Worm (Caenorhabditis elegans): ENCODE data around the gene cest-1.2.

DNA sequence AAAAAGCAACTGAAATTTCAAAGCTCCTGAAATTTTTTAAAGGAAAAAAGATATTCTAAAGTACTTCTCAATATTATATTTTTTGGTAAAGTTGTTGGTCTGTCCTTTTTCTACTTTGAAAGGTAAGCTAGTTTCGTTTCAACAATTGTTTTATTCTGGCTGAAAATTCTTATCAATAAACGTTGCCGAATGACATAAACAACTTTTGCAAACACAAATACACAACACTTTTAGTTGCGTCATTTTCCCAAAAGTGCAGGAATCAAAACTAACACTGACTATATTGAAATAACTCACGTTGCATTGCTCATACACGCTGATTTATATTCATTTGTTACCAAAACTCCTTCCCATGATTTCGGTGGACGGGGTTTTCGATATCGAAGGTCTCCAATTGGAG is 5.1 kb upstream of the cest-1.2 start:
- TF ChIP-seq cog-1 (tag; optimal IDR thresholded peaks at IDR 0.05) (no peak), ztf-23 (GFP tag; IDR thresholded peaks at IDR 0.05) (no peak), T22C8.4 (GFP tag; IDR thresholded peaks at IDR 0.05) (no peak), flt-1 (GFP tag; IDR thresholded peaks at IDR 0.05) (no peak), tab-1 (GFP tag; IDR thresholded peaks at IDR 0.05) (no peak), med-1 (GFP tag; optimal IDR thresholded peaks at IDR 0.05; ENCODE audit: insufficient read depth) (no peak)
